1 fruit fly cellular context compared by ENCODE assay signal in genomic region chr3L:3126478-3126877, dm6.
TF ChIP-seq lines count a peak whose summit lies in the region.

No protein-coding gene starts in this region.

TF ChIP-seq in whole organism, embryonic, 481 proteins besides CTCF, POLR2A, EP300 and RAD21 (continued from another document):
- TF ChIP-seq Drgx (GFP tag; IDR thresholded peaks at IDR 0.05; lab: Robert Waterston, UW) (no peak), kay (GFP tag; optimal IDR thresholded peaks at IDR 0.05; lab: Kevin White, UChicago) (no peak), CG13123 (GFP tag; optimal IDR thresholded peaks at IDR 0.05; lab: Kevin White, UChicago) (no peak), CG10462 (GFP tag; optimal IDR thresholded peaks at IDR 0.05; lab: Kevin White, UChicago) (no peak), Atf3 (GFP tag; optimal IDR thresholded peaks at IDR 0.05; lab: Kevin White, UChicago) (no peak), luna (GFP tag; optimal IDR thresholded peaks at IDR 0.05; lab: Kevin White, UChicago) (no peak), z (GFP tag; IDR thresholded peaks at IDR 0.05; lab: Robert Waterston, UW) (0 out of 3 replicates have a peak, but pooled peaks have one; percentile 41), CG7357 (GFP tag; IDR thresholded peaks at IDR 0.05; lab: Robert Waterston, UW) (no peak), CrebB (tag; optimal IDR thresholded peaks at IDR 0.05; lab: Kevin White, UChicago) (no peak), h (optimal IDR thresholded peaks at IDR 0.05; lab: Kevin White, UChicago) (no peak), CG14667 (GFP tag; IDR thresholded peaks at IDR 0.05; lab: Robert Waterston, UW) (no peak), CG6683 (GFP tag; optimal IDR thresholded peaks at IDR 0.05; lab: Kevin White, UChicago) (no peak), gcm (GFP tag; optimal IDR thresholded peaks at IDR 0.05; lab: Kevin White, UChicago) (peak; percentile 53), gro (GFP tag; optimal IDR thresholded peaks at IDR 0.05; lab: Kevin White, UChicago) (no peak), lola (GFP tag; optimal IDR thresholded peaks at IDR 0.05; lab: Kevin White, UChicago) (no peak), zen (tag; optimal IDR thresholded peaks at IDR 0.05; lab: Kevin White, UChicago) (peak; percentile 35), CG12236 (GFP tag; optimal IDR thresholded peaks at IDR 0.05; lab: Kevin White, UChicago) (no peak), Blimp-1 (GFP tag; optimal IDR thresholded peaks at IDR 0.05; lab: Kevin White, UChicago) (no peak), crol (GFP tag; IDR thresholded peaks at IDR 0.05; lab: Robert Waterston, UW) (peak; percentile 19; the same call in 1 of the 2 replicates), B-H1 (GFP tag; IDR thresholded peaks at IDR 0.05; lab: Robert Waterston, UW) (no peak), CG11504 (tag; optimal IDR thresholded peaks at IDR 0.05; lab: Kevin White, UChicago) (no peak), CG15073 (GFP tag; optimal IDR thresholded peaks at IDR 0.05; lab: Kevin White, UChicago) (no peak), CG10565 (GFP tag; optimal IDR thresholded peaks at IDR 0.05; lab: Kevin White, UChicago) (no peak), CG43689 (GFP tag; IDR thresholded peaks at IDR 0.05; lab: Robert Waterston, UW) (no peak), onecut (GFP tag; IDR thresholded peaks at IDR 0.05; lab: Robert Waterston, UW) (no peak)
